Worm (Caenorhabditis elegans): ENCODE results near the gene C50D2.10.

DNA sequence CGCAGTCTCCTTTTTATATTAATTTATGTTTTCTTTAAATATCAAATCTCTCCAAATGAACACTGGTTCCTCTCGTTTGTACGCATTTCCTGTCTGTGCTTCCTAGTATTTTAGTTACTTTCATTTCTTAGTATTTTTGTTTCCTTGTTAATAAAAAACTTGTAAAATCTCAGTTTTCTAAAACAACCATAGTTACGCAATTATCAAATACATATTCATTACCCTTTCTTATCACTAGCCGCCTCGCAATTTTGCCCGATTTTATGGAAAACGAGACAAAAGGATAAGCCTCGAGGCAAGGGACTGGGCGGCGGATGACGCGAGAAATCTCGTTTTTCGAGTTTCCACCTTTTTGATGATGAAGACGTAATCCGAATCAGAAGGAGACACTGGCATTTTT, 12.3 kb downstream of the C50D2.10 start, which contains the start of gene C50D2.1:
- TF ChIP-seq hlh-30 (tag; optimal IDR thresholded peaks at IDR 0.05; ENCODE audit: insufficient read depth) (no peak), ahr-1 (tag; optimal IDR thresholded peaks at IDR 0.05) (no peak), zip-5 (tag; optimal IDR thresholded peaks at IDR 0.05) (no peak), pqm-1 (tag; optimal IDR thresholded peaks at IDR 0.05) (no peak), fax-1 (tag; optimal IDR thresholded peaks at IDR 0.05) (no peak), fkh-10 (GFP tag; optimal IDR thresholded peaks at IDR 0.05) (no peak), sox-2 (GFP tag; IDR thresholded peaks at IDR 0.05) (no peak), npax-4 (tag; optimal IDR thresholded peaks at IDR 0.05) (no peak), nhr-11 (tag; optimal IDR thresholded peaks at IDR 0.05) (no peak), T23F11.4 (GFP tag; optimal IDR thresholded peaks at IDR 0.05) (no peak)

Data from whole organism, late embryonic.